Worm (Caenorhabditis elegans): ENCODE results near the gene glrx-21.
A peak's percentile ranks its signal among the peaks of the same experiment; 100 is the strongest.

The glrx-21 gene

DNA sequence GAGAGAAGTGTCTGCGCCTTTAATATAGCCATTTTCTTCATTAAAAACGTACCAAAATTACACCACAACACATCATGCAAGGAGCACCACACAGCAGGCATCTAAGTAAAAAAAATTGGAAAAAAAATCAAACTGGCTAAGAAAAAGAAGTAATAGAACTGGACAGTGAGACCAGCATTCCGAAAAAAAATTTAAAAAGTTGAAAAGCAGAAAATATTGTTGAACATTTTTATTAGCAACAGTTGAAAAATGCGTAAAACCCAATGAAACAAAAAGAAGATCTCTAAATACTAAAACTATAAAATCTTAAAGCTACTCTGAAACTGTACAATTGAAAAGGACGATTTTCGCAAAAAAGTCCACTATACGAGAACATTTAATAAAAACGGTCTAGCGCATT lies 36.2 kb upstream of the glrx-21 start, which contains the start of gene Y32H12A.6:
Gene Y32H12A.6, minus strand, starts transcription at position 101 of the 400 bp plus-strand sequence.
- TF ChIP-seq ttx-3 (tag; optimal IDR thresholded peaks at IDR 0.05) (no peak), hlh-6 (tag; optimal IDR thresholded peaks at IDR 0.05) (no peak), pqm-1 (tag; optimal IDR thresholded peaks at IDR 0.05) (no peak), ceh-6 (GFP tag; optimal IDR thresholded peaks at IDR 0.05) (no peak), T23F11.4 (GFP tag; optimal IDR thresholded peaks at IDR 0.05) (no peak), ceh-24 (tag; optimal IDR thresholded peaks at IDR 0.05) (no peak), rnt-1 (tag; optimal IDR thresholded peaks at IDR 0.05) (no peak)

DNA sequence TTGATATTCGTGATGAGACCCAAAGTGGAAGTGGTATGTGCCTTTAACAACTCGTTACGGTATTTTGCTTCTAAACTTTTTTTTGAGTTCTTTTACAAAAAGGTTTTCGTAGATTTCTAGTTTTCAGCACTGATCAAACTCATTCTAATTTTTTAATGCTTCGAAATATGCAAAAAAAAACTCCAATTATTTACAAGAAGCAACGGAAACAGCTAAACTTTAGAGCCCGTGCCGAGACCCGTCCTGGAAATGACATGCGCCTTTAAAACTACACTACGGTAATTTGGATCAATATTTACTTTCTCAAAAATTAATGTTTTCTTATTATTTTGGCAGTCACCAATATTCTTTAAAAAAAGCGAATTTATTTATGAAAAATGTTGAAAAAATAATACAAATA lies 34.6 kb upstream of the glrx-21 start:
- no peak for TF ChIP-seq hlh-6 (tag; optimal IDR thresholded peaks at IDR 0.05)
- TF ChIP-seq ttx-3 (tag; optimal IDR thresholded peaks at IDR 0.05): no peak

DNA sequence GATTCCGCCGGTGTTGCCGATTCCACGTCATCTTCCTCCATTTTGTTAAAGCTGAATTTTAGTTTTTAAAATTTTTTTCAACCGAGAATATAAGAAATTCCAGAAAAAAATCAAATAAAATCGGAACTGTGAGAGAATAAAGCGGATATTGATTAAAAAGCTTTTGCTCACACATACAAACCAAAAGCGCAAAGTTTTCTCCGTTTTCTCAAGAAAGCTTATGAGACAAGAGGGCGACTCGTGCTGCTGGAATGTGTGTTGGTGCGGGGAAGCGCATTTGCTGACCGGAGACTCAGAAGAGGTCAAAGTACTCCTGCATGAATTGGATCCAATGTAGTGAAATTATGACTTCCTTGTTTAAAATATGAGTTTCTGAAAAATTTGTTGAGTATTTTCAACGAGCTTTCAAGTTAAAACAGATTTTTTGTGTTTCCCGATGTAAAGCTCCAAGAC lies 34.0 kb upstream of the glrx-21 start, which contains the start of gene paqr-2:
Gene paqr-2, minus strand, starts transcription at position 51 of the 453 bp plus-strand sequence.
- TF ChIP-seq K09A11.1 (tag; optimal IDR thresholded peaks at IDR 0.05; ENCODE audit: insufficient read depth) (no peak), eyg-1 (tag; optimal IDR thresholded peaks at IDR 0.05) (no peak), fkh-10 (GFP tag; optimal IDR thresholded peaks at IDR 0.05) (no peak), dmd-4 (tag; optimal IDR thresholded peaks at IDR 0.05; ENCODE audit: borderline replicate concordance) (no peak), nfya-1 (tag; optimal IDR thresholded peaks at IDR 0.05) (peak; percentile 2), ref-2 (tag; optimal IDR thresholded peaks at IDR 0.05) (no peak)

DNA sequence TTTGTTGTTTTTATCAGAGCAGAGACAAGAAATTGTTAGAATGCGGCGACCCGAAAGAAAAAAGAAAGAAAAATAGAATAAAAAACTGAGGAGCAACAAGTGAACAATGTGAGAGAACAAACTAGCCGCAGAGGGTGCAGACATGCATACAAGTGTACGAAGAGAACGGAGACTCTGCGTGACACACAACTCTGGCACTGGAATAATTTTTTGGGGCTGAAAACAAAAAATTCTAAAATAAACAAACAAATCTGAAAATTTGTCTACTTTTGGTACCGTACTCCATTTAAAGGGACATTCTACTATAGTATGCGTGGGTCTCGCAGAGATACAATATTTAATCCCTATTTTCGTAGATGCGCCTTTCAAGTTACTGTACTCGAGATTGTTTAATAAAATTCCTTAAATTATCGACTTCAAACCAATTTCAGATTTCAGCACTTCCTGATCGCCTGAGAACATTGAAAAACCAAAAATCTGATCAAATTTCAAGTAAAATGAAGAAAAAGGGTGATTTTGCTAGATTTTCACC lies 29.1 kb upstream of the glrx-21 start:
- no peak for TF ChIP-seq dve-1 (tag; optimal IDR thresholded peaks at IDR 0.05)
- TF ChIP-seq zip-5 (tag; optimal IDR thresholded peaks at IDR 0.05): no peak
- TF ChIP-seq ceh-14 (tag; optimal IDR thresholded peaks at IDR 0.05): no peak
- TF ChIP-seq pat-9 (tag; optimal IDR thresholded peaks at IDR 0.05): no peak
- TF ChIP-seq sox-4 (tag; optimal IDR thresholded peaks at IDR 0.05): no peak
- no peak for TF ChIP-seq F13H6.1 (tag; optimal IDR thresholded peaks at IDR 0.05)
- TF ChIP-seq lim-6 (tag; optimal IDR thresholded peaks at IDR 0.05): no peak
- no peak for TF ChIP-seq pax-1 (tag; optimal IDR thresholded peaks at IDR 0.05)
- no peak for TF ChIP-seq pha-4 (tag; optimal IDR thresholded peaks at IDR 0.05)
- TF ChIP-seq gmeb-2 (tag; optimal IDR thresholded peaks at IDR 0.05): no peak
- no peak for TF ChIP-seq ceh-6 (GFP tag; optimal IDR thresholded peaks at IDR 0.05)
- no peak for TF ChIP-seq ceh-24 (tag; optimal IDR thresholded peaks at IDR 0.05)
- no peak for TF ChIP-seq madf-2 (tag; optimal IDR thresholded peaks at IDR 0.05)
- no peak for TF ChIP-seq fax-1 (tag; optimal IDR thresholded peaks at IDR 0.05)
- no peak for TF ChIP-seq sox-2 (GFP tag; IDR thresholded peaks at IDR 0.05)

DNA sequence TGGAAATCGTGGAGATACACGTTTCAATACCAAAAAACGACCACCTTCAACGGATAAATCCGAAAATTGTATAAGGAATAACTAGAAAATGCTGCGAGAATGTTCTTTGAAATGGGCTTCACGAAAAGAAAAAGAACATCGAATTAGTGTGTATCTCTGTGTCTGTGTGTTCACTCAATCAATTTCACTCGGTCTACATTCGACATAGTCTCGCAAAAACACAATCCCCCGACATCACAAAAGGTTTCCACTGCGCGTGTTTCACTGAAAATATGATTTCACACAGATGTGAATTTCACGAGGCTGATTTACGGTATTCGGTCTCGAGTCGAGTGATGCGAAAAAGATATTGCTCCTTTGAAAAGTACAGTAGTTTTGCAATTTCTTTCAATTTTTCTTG lies 27.8 kb upstream of the glrx-21 start:
- TF ChIP-seq hlh-6 (tag; optimal IDR thresholded peaks at IDR 0.05) (no peak), hlh-30 (tag; optimal IDR thresholded peaks at IDR 0.05; ENCODE audit: insufficient read depth) (no peak), ztf-16 (tag; optimal IDR thresholded peaks at IDR 0.05) (no peak), pag-3 (tag; optimal IDR thresholded peaks at IDR 0.05; ENCODE audit: borderline replicate concordance) (no peak), ceh-2 (tag; optimal IDR thresholded peaks at IDR 0.05) (no peak), ets-4 (tag; optimal IDR thresholded peaks at IDR 0.05) (no peak), pha-2 (tag; optimal IDR thresholded peaks at IDR 0.05) (no peak), ceh-22 (tag; optimal IDR thresholded peaks at IDR 0.05) (no peak), fkh-6 (tag; optimal IDR thresholded peaks at IDR 0.05) (no peak)

All from whole organism, late embryonic.